Fruit fly (Drosophila melanogaster): ENCODE results near the gene CG7739.

CG7739 gene

DNA sequence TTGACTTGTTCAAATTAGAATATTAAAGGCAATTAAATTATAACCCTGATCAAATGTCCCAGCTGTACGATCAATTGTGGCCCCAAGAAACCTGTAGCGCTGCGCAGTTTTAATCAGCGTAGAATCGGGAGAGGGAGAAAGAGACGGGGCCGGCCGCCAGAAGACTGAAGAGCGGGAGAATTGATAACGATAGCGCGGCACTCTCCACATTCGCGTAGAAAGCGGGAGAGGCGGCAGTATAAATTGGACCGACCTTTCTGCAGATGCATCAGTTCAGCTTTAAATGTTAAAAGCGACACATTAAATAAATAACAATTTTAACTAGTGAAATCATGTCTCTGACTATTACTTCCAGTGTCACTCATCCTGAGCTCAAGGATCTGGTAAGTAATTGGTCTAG is 52.1 kb downstream of the CG7739 start, which contains the start of gene MsrA:
Gene MsrA, plus strand, starts transcription at position 266 of the 400 bp plus-strand sequence.
- peak; percentile 9 for TF ChIP-seq rgr (GFP tag; optimal IDR thresholded peaks at IDR 0.05)
- TF ChIP-seq h (GFP tag; optimal IDR thresholded peaks at IDR 0.05): peak; percentile 28
- TF ChIP-seq jim (GFP tag; optimal IDR thresholded peaks at IDR 0.05): no peak
- TF ChIP-seq lola (GFP tag; optimal IDR thresholded peaks at IDR 0.05): no peak
- no peak for TF ChIP-seq usp (GFP tag; optimal IDR thresholded peaks at IDR 0.05)
- TF ChIP-seq CG9705 (GFP tag; optimal IDR thresholded peaks at IDR 0.05): no peak
- TF ChIP-seq HLH106 (tag; optimal IDR thresholded peaks at IDR 0.05): no peak
- peak; percentile 16 for TF ChIP-seq OdsH (GFP tag; optimal IDR thresholded peaks at IDR 0.05)
- peak; percentile 25 for TF ChIP-seq Sp1 (GFP tag; optimal IDR thresholded peaks at IDR 0.05)
- no peak for TF ChIP-seq fru (GFP tag; optimal IDR thresholded peaks at IDR 0.05)
- no peak for TF ChIP-seq dsf (GFP tag; optimal IDR thresholded peaks at IDR 0.05; ENCODE audit: borderline replicate concordance)
- TF ChIP-seq CrebA (GFP tag; optimal IDR thresholded peaks at IDR 0.05; ENCODE audit: borderline replicate concordance): no peak
- TF ChIP-seq CG32264 (GFP tag; optimal IDR thresholded peaks at IDR 0.05): no peak
- TF ChIP-seq Dif (GFP tag; optimal IDR thresholded peaks at IDR 0.05; ENCODE audit: partially characterized antibody): peak; percentile 81
- TF ChIP-seq foxo (GFP tag; optimal IDR thresholded peaks at IDR 0.05): no peak
- TF ChIP-seq dl (GFP tag; optimal IDR thresholded peaks at IDR 0.05; ENCODE audit: insufficient read depth in 1 of 2, partially characterized antibody in 2 of 2): peak; percentile 74 to 84
- no peak for TF ChIP-seq sv (GFP tag; optimal IDR thresholded peaks at IDR 0.05)

All from whole organism, wandering third instar larva.